Fruit fly (Drosophila melanogaster): ENCODE results near the gene Cyp9f3.

dm6 chr3R:12386965-12387364 lies 11.8 kb downstream of the Cyp9f3 start, which contains the start of gene CG33098:
- no peak for TF ChIP-seq gl (tag; optimal IDR thresholded peaks at IDR 0.05)
- TF ChIP-seq Pif1B (GFP tag; optimal IDR thresholded peaks at IDR 0.05) = no peak
- TF ChIP-seq CG8301 (tag; optimal IDR thresholded peaks at IDR 0.05) = no peak
- TF ChIP-seq CG34367 (tag; optimal IDR thresholded peaks at IDR 0.05) = no peak
- TF ChIP-seq CG32121 (GFP tag; IDR thresholded peaks at IDR 0.05) = no peak
- no peak for TF ChIP-seq CG10348 (GFP tag; IDR thresholded peaks at IDR 0.05)
- TF ChIP-seq CG15710 (tag; optimal IDR thresholded peaks at IDR 0.05) = no peak
- TF ChIP-seq Pif1A (GFP tag; optimal IDR thresholded peaks at IDR 0.05) = no peak
- TF ChIP-seq CG8159 (tag; optimal IDR thresholded peaks at IDR 0.05) = no peak
